Worm (Caenorhabditis elegans): Measurements from ENCODE around the gene fbxa-54.

ce11 chrIII:964637-965036 is 8.5 kb downstream of the fbxa-54 start:
- no peak for TF ChIP-seq nhr-11 (tag; optimal IDR thresholded peaks at IDR 0.05)
- TF ChIP-seq hmg-11 (tag; optimal IDR thresholded peaks at IDR 0.05) = no peak
- no peak for TF ChIP-seq pha-4 (tag; optimal IDR thresholded peaks at IDR 0.05)
- no peak for TF ChIP-seq jun-1 (tag; optimal IDR thresholded peaks at IDR 0.05)
- no peak for TF ChIP-seq mml-1 (tag; optimal IDR thresholded peaks at IDR 0.05)
- no peak for TF ChIP-seq snpc-4 (tag; optimal IDR thresholded peaks at IDR 0.05)
- TF ChIP-seq unc-39 (tag; optimal IDR thresholded peaks at IDR 0.05) = no peak
- TF ChIP-seq nhr-12 (tag; optimal IDR thresholded peaks at IDR 0.05) = no peak

Data from whole organism, L3 larva.